Fruit fly (Drosophila melanogaster): Measurements from ENCODE around the gene tefu.

tefu gene

dm6 chr3R:15243452-15243851, 1.4 kb upstream of the tefu start (continued):
- TF ChIP-seq oc (tag; optimal IDR thresholded peaks at IDR 0.05) (peak; percentile 25), Aef1 (GFP tag; IDR thresholded peaks at IDR 0.05) (no peak), HHEX (GFP tag; optimal IDR thresholded peaks at IDR 0.05) (no peak), esg (GFP tag; conservative IDR thresholded peaks at IDR 0.05) (no peak), CG8281 (tag; optimal IDR thresholded peaks at IDR 0.05) (no peak), CG6689 (GFP tag; IDR thresholded peaks at IDR 0.05) (no peak), pho (GFP tag; optimal IDR thresholded peaks at IDR 0.05) (no peak), Adf1 (GFP tag; IDR thresholded peaks at IDR 0.05) (peak; percentile 43; the same call in 1 of the 2 replicates), CG17385 (GFP tag; optimal IDR thresholded peaks at IDR 0.05) (no peak), ERR (GFP tag; optimal IDR thresholded peaks at IDR 0.05) (no peak), z (GFP tag; IDR thresholded peaks at IDR 0.05) (no peak), Doc2 (GFP tag; IDR thresholded peaks at IDR 0.05) (no peak), CG12299 (tag; optimal IDR thresholded peaks at IDR 0.05) (no peak), ro (GFP tag; IDR thresholded peaks at IDR 0.05) (no peak), Oaz (GFP tag; IDR thresholded peaks at IDR 0.05) (no peak), Rx (GFP tag; IDR thresholded peaks at IDR 0.05) (no peak), lab (GFP tag; optimal IDR thresholded peaks at IDR 0.05) (no peak), CG8388 (GFP tag; optimal IDR thresholded peaks at IDR 0.05) (no peak), Nf-YA (GFP tag; IDR thresholded peaks at IDR 0.05) (no peak), CG13775 (GFP tag; optimal IDR thresholded peaks at IDR 0.05) (no peak), gce (GFP tag; IDR thresholded peaks at IDR 0.05) (no peak), unpg (GFP tag; optimal IDR thresholded peaks at IDR 0.05) (no peak), CG3407 (GFP tag; optimal IDR thresholded peaks at IDR 0.05) (no peak), psq (GFP tag; optimal IDR thresholded peaks at IDR 0.05) (no peak), ci (GFP tag; IDR thresholded peaks at IDR 0.05) (no peak), Pdp1 (GFP tag; optimal IDR thresholded peaks at IDR 0.05) (no peak), CG8089 (GFP tag; optimal IDR thresholded peaks at IDR 0.05) (no peak), grau (tag; optimal IDR thresholded peaks at IDR 0.05) (no peak), kah (GFP tag; optimal IDR thresholded peaks at IDR 0.05) (peak; percentile 29), CG1832 (GFP tag; optimal IDR thresholded peaks at IDR 0.05) (peak; percentile 75), HmgZ (tag; optimal IDR thresholded peaks at IDR 0.05) (peak; percentile 57), chinmo (GFP tag; IDR thresholded peaks at IDR 0.05; ENCODE audit: partially characterized antibody) (peak; percentile 84; the same call in 3 of the 4 replicates), CkIIα-i1 (GFP tag; IDR thresholded peaks at IDR 0.05) (no peak), CG15696 (tag; optimal IDR thresholded peaks at IDR 0.05) (no peak), CG17568 (GFP tag; optimal IDR thresholded peaks at IDR 0.05) (no peak), CG9817 (tag; optimal IDR thresholded peaks at IDR 0.05) (no peak), lbe (GFP tag; optimal IDR thresholded peaks at IDR 0.05) (peak; percentile 30), CG11456 (GFP tag; IDR thresholded peaks at IDR 0.05) (no peak), ab (GFP tag; optimal IDR thresholded peaks at IDR 0.05) (no peak), caup (GFP tag; optimal IDR thresholded peaks at IDR 0.05; ENCODE audit: severe bottlenecking) (no peak), H15 (GFP tag; IDR thresholded peaks at IDR 0.05) (no peak), az2 (GFP tag; optimal IDR thresholded peaks at IDR 0.05) (no peak), slou (GFP tag; optimal IDR thresholded peaks at IDR 0.05) (no peak), CG6813 (GFP tag; optimal IDR thresholded peaks at IDR 0.05) (no peak), pzg (GFP tag; optimal IDR thresholded peaks at IDR 0.05) (peak; percentile 5), bowl (GFP tag; IDR thresholded peaks at IDR 0.05) (no peak), lov (optimal IDR thresholded peaks at IDR 0.05) (no peak), lov (GFP tag; IDR thresholded peaks at IDR 0.05) (no peak), CG34422 (GFP tag; IDR thresholded peaks at IDR 0.05) (peak; percentile 93), NK7.1 (GFP tag; optimal IDR thresholded peaks at IDR 0.05) (no peak), CG1792 (GFP tag; optimal IDR thresholded peaks at IDR 0.05) (no peak), jigr1 (GFP tag; IDR thresholded peaks at IDR 0.05) (no peak)

Data from whole organism, embryonic.